Fruit fly (Drosophila melanogaster): Measurements from ENCODE around the gene CG14671.

DNA sequence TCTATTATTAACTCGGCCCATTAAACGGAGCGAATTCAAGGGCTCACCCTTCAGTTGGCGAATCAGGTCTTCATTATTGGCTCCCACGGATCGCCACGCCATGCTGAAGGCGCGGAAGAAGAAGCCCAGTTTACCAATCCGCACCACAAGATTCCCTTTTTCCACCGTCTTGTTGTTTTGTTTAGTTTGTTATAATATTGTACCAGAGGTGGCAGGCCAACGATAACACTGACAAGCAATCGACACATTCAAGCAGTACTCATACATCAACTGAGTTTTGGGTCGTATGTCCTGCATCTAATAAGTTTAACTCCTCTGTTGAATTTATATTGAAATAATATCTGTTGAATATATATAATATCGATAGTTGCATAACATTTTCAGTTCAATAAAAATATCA lies 10.5 kb downstream of the CG14671 start, which contains the start of gene Pcmt:
- no peak for TF ChIP-seq CG7101 (tag; optimal IDR thresholded peaks at IDR 0.05)
- no peak for TF ChIP-seq cnc (optimal IDR thresholded peaks at IDR 0.05)
- no peak for TF ChIP-seq pad (GFP tag; optimal IDR thresholded peaks at IDR 0.05)
- TF ChIP-seq CG14711 (tag; optimal IDR thresholded peaks at IDR 0.05) = no peak
- TF ChIP-seq CG11617 (GFP tag; optimal IDR thresholded peaks at IDR 0.05) = no peak
- TF ChIP-seq Crg-1 (GFP tag; optimal IDR thresholded peaks at IDR 0.05) = no peak
- no peak for TF ChIP-seq CG33017 (tag; optimal IDR thresholded peaks at IDR 0.05)
- TF ChIP-seq CG5204 (GFP tag; optimal IDR thresholded peaks at IDR 0.05) = no peak
- TF ChIP-seq bab1 (GFP tag; optimal IDR thresholded peaks at IDR 0.05) = no peak
- TF ChIP-seq tj (GFP tag; optimal IDR thresholded peaks at IDR 0.05) = no peak
- TF ChIP-seq CG12768 (GFP tag; optimal IDR thresholded peaks at IDR 0.05) = no peak
- TF ChIP-seq Hr96 (GFP tag; optimal IDR thresholded peaks at IDR 0.05) = no peak

All from whole organism, adult.